Worm (Caenorhabditis elegans): ENCODE data around the gene cfz-2.
A peak's percentile ranks its signal among the peaks of the same experiment; 100 is the strongest.

cfz-2 gene

DNA sequence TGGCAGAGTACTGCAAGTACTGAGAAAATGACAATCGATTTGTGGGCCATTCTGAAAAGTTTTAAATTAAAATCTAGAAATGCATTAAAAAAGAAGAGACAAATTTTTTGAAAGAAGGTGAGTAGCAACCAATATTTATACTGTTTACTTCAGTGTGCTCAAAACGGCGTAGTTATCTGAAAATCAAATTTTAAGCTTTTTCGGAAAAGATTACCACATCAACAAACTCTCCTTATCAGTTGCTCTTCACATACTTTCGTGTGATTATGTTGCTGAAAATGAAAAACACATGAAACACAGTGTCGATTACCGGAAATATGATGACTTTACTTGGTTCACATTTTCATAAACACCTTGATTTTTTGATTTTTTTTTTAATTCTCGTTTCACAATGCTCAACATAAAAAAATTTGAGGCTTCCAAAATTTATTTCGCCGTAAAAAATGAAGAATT is 37.9 kb upstream of the cfz-2 start, which contains the start of gene lys-7:
TSS of gene lys-7 (minus strand) at position 51 of the 453 bp plus-strand sequence.
- no peak for TF ChIP-seq daf-12 (tag; optimal IDR thresholded peaks at IDR 0.05)
- no peak for TF ChIP-seq nhr-77 (tag; optimal IDR thresholded peaks at IDR 0.05)
- TF ChIP-seq aly-2 (tag; optimal IDR thresholded peaks at IDR 0.05), result no peak
- TF ChIP-seq mdl-1 (tag; optimal IDR thresholded peaks at IDR 0.05), result no peak
- no peak for TF ChIP-seq sea-2 (GFP tag; optimal IDR thresholded peaks at IDR 0.05)
- no peak for TF ChIP-seq ceh-28 (tag; optimal IDR thresholded peaks at IDR 0.05)
- TF ChIP-seq lin-15B (tag; optimal IDR thresholded peaks at IDR 0.05), result no peak
- no peak for TF ChIP-seq ztf-4 (tag; optimal IDR thresholded peaks at IDR 0.05)
- no peak for TF ChIP-seq elt-3 (tag; optimal IDR thresholded peaks at IDR 0.05)
- no peak for TF ChIP-seq unc-62 (GFP tag; optimal IDR thresholded peaks at IDR 0.05)
- TF ChIP-seq egl-27 (tag; optimal IDR thresholded peaks at IDR 0.05), result no peak
- TF ChIP-seq fkh-10 (GFP tag; optimal IDR thresholded peaks at IDR 0.05), result no peak
- peak; percentile 67 for TF ChIP-seq elt-2 (tag; optimal IDR thresholded peaks at IDR 0.05)
- TF ChIP-seq jun-1 (tag; optimal IDR thresholded peaks at IDR 0.05), result peak; percentile 23
- no peak for TF ChIP-seq ceh-9 (tag; optimal IDR thresholded peaks at IDR 0.05)
- TF ChIP-seq lin-39 (tag; optimal IDR thresholded peaks at IDR 0.05), result no peak
- no peak for TF ChIP-seq ZK546.5 (tag; optimal IDR thresholded peaks at IDR 0.05)
- no peak for TF ChIP-seq ztf-11 (tag; optimal IDR thresholded peaks at IDR 0.05)
- TF ChIP-seq unc-39 (tag; optimal IDR thresholded peaks at IDR 0.05), result no peak
- TF ChIP-seq nhr-237 (tag; optimal IDR thresholded peaks at IDR 0.05), result no peak
- no peak for TF ChIP-seq ama-1 (optimal IDR thresholded peaks at IDR 0.05)
- TF ChIP-seq hmg-11 (tag; optimal IDR thresholded peaks at IDR 0.05), result no peak
- TF ChIP-seq mml-1 (tag; optimal IDR thresholded peaks at IDR 0.05), result no peak
- no peak for TF ChIP-seq egl-5 (tag; optimal IDR thresholded peaks at IDR 0.05)
- TF ChIP-seq pqm-1 (tag; optimal IDR thresholded peaks at IDR 0.05), result peak; percentile 2

ce11 chrV:3480346-3480745 is 35.7 kb upstream of the cfz-2 start, which contains the start of gene srbc-30:
srbc-30 (minus strand) TSS chrV:3480446.
- TF ChIP-seq egl-27 (tag; optimal IDR thresholded peaks at IDR 0.05) (no peak), nhr-237 (tag; optimal IDR thresholded peaks at IDR 0.05) (no peak)

DNA sequence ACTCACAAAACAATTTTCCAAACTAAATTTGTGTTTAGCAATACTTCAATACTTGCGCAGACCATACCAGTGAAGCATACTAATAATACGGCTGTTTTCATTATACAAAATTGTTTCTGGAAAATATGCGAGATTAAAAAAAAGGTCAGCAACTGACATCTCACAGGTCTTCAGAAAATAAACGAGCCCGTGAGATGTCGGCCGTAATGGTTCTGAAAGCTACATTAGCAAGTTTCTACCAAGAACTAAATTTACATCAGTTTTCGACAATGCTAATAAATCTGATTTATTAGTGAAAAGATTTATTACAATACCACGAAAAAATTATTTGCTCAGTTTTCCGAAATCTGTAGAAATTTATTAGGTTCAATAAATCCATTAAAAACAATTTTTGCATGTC is 32.8 kb upstream of the cfz-2 start, which contains the start of gene srbc-31:
TSS of gene srbc-31 (minus strand) at position 101 of the 400 bp plus-strand sequence.
- TF ChIP-seq aly-2 (tag; optimal IDR thresholded peaks at IDR 0.05) (no peak), ceh-28 (tag; optimal IDR thresholded peaks at IDR 0.05) (no peak), jun-1 (tag; optimal IDR thresholded peaks at IDR 0.05) (no peak), ceh-16 (tag; optimal IDR thresholded peaks at IDR 0.05) (no peak), pqm-1 (tag; optimal IDR thresholded peaks at IDR 0.05) (no peak), egl-27 (tag; optimal IDR thresholded peaks at IDR 0.05) (no peak)

DNA sequence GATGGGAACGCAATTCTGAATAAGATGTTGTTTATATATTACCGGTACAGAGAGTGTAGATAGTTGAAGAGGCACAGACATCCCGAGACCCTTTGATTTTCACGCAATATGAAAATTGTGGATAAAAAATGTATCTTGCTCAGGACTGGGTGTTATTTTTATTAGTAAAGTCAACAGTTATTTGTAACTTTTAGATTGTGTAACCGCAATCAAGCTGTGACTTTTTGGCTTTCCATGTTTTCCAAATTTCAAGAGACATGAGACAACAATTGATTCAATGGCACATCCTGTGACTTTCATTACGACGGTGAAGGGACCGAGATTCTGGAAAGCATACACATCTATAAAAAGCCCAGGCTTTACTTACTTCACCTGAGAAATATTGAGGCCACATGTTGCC is 31.6 kb upstream of the cfz-2 start:
- no peak for TF ChIP-seq tbx-2 (tag; optimal IDR thresholded peaks at IDR 0.05)
- no peak for TF ChIP-seq nhr-25 (tag; optimal IDR thresholded peaks at IDR 0.05)
- no peak for TF ChIP-seq ztf-11 (tag; optimal IDR thresholded peaks at IDR 0.05)
- TF ChIP-seq ceh-9 (tag; optimal IDR thresholded peaks at IDR 0.05), result no peak
- TF ChIP-seq snpc-4 (tag; optimal IDR thresholded peaks at IDR 0.05), result no peak
- TF ChIP-seq unc-62 (GFP tag; optimal IDR thresholded peaks at IDR 0.05), result no peak
- TF ChIP-seq eor-1 (tag; optimal IDR thresholded peaks at IDR 0.05), result no peak
- TF ChIP-seq nhr-76 (tag; optimal IDR thresholded peaks at IDR 0.05), result no peak
- TF ChIP-seq nhr-67 (tag; optimal IDR thresholded peaks at IDR 0.05), result no peak
- no peak for TF ChIP-seq ZK546.5 (tag; optimal IDR thresholded peaks at IDR 0.05)
- TF ChIP-seq nhr-11 (tag; optimal IDR thresholded peaks at IDR 0.05), result no peak
- TF ChIP-seq pqm-1 (tag; optimal IDR thresholded peaks at IDR 0.05), result no peak
- TF ChIP-seq lsy-12 (tag; optimal IDR thresholded peaks at IDR 0.05), result no peak
- TF ChIP-seq nfya-1 (tag; optimal IDR thresholded peaks at IDR 0.05; ENCODE audit: insufficient read depth), result no peak

ce11 chrV:3475021-3475420 is 30.3 kb upstream of the cfz-2 start, which contains the start of gene oac-2:
oac-2 (minus strand) TSS chrV:3475121.
- TF ChIP-seq nhr-67 (tag; optimal IDR thresholded peaks at IDR 0.05), result no peak
- no peak for TF ChIP-seq egl-27 (tag; optimal IDR thresholded peaks at IDR 0.05)
- no peak for TF ChIP-seq nhr-25 (tag; optimal IDR thresholded peaks at IDR 0.05)
- no peak for TF ChIP-seq ZK546.5 (tag; optimal IDR thresholded peaks at IDR 0.05)
- no peak for TF ChIP-seq nhr-11 (tag; optimal IDR thresholded peaks at IDR 0.05)
- TF ChIP-seq mdl-1 (tag; optimal IDR thresholded peaks at IDR 0.05), result no peak
- no peak for TF ChIP-seq lin-39 (tag; optimal IDR thresholded peaks at IDR 0.05)
- no peak for TF ChIP-seq tbx-2 (tag; optimal IDR thresholded peaks at IDR 0.05)
- TF ChIP-seq mml-1 (tag; optimal IDR thresholded peaks at IDR 0.05), result no peak
- TF ChIP-seq elt-3 (tag; optimal IDR thresholded peaks at IDR 0.05), result no peak
- TF ChIP-seq ztf-11 (tag; optimal IDR thresholded peaks at IDR 0.05), result no peak
- no peak for TF ChIP-seq daf-12 (tag; optimal IDR thresholded peaks at IDR 0.05)
- TF ChIP-seq ztf-4 (tag; optimal IDR thresholded peaks at IDR 0.05), result no peak
- TF ChIP-seq nhr-28 (tag; optimal IDR thresholded peaks at IDR 0.05), result no peak
- no peak for TF ChIP-seq skn-1 (tag; optimal IDR thresholded peaks at IDR 0.05)
- TF ChIP-seq nfya-1 (tag; optimal IDR thresholded peaks at IDR 0.05; ENCODE audit: insufficient read depth), result no peak
- TF ChIP-seq eor-1 (tag; optimal IDR thresholded peaks at IDR 0.05), result no peak
